Fruit fly (Drosophila melanogaster): Measurements from ENCODE around the gene RpL26.

dm6 chr3L:18898086-18898470, 597 bp upstream of the RpL26 start, which contains the start of gene CG3902:
- TF ChIP-seq Eip93F (GFP tag; optimal IDR thresholded peaks at IDR 0.05), result no peak
- TF ChIP-seq Hr38 (GFP tag; optimal IDR thresholded peaks at IDR 0.05), result no peak
- no peak for TF ChIP-seq Hr39 (GFP tag; optimal IDR thresholded peaks at IDR 0.05)
- no peak for TF ChIP-seq CG11762 (GFP tag; optimal IDR thresholded peaks at IDR 0.05; ENCODE audit: insufficient read depth)
- TF ChIP-seq CG4318 (GFP tag; optimal IDR thresholded peaks at IDR 0.05), result no peak
- no peak for TF ChIP-seq CG10669 (GFP tag; optimal IDR thresholded peaks at IDR 0.05)
- TF ChIP-seq Met (GFP tag; optimal IDR thresholded peaks at IDR 0.05), result no peak
- TF ChIP-seq Blimp-1 (GFP tag; optimal IDR thresholded peaks at IDR 0.05), result no peak

All from whole organism, prepupa.